Fruit fly (Drosophila melanogaster): ENCODE measurements around the gene Rpt2.

- TF ChIP-seq emc (GFP tag; optimal IDR thresholded peaks at IDR 0.05): peak; percentile 77
- TF ChIP-seq CG4730 (GFP tag; IDR thresholded peaks at IDR 0.05): peak; percentile 93
- TF ChIP-seq CG17359 (tag; optimal IDR thresholded peaks at IDR 0.05): peak; percentile 84
- TF ChIP-seq CG10431 (GFP tag; optimal IDR thresholded peaks at IDR 0.05): peak; percentile 15
- TF ChIP-seq lola (GFP tag; optimal IDR thresholded peaks at IDR 0.05): peak in 1 of 3 experiments; percentile 85
- no peak for TF ChIP-seq CTCF (GFP tag; optimal IDR thresholded peaks at IDR 0.05)
- peak; percentile 87 for TF ChIP-seq sim (GFP tag; IDR thresholded peaks at IDR 0.05)
- 0 out of 2 replicates have a peak, but pooled peaks have one; percentile 42 for TF ChIP-seq CkIIα-i1 (GFP tag; IDR thresholded peaks at IDR 0.05)
- peak; percentile 87 for TF ChIP-seq CG13123 (GFP tag; optimal IDR thresholded peaks at IDR 0.05)
These were observed 26.9 kb upstream of the Rpt2 start, which contains the start of the genes GluProRS and AP-1sigma for dm6 chr3R:23958091-23958838.

Data from whole organism, embryonic.